Fruit fly (Drosophila melanogaster): Measurements from ENCODE around the gene sstn.

The sstn gene

dm6 chr3L:15141118-15142003 is 46.8 kb upstream of the sstn start (continued):
- TF ChIP-seq CG8281 (tag; optimal IDR thresholded peaks at IDR 0.05) (no peak), amos (GFP tag; IDR thresholded peaks at IDR 0.05; ENCODE audit: partially characterized antibody) (peak; percentile 4; the same call in 1 of the 2 replicates), CG2202 (tag; optimal IDR thresholded peaks at IDR 0.05) (no peak), lbe (GFP tag; optimal IDR thresholded peaks at IDR 0.05) (no peak), danr (GFP tag; IDR thresholded peaks at IDR 0.05) (no peak), btn (GFP tag; optimal IDR thresholded peaks at IDR 0.05) (no peak), CG10979 (tag; optimal IDR thresholded peaks at IDR 0.05) (no peak), B-H1 (GFP tag; IDR thresholded peaks at IDR 0.05) (no peak), CG8924 (tag; optimal IDR thresholded peaks at IDR 0.05) (no peak), CG4282 (GFP tag; optimal IDR thresholded peaks at IDR 0.05) (no peak), BtbVII (GFP tag; optimal IDR thresholded peaks at IDR 0.05) (no peak), HLH4C (GFP tag; IDR thresholded peaks at IDR 0.05; ENCODE audit: partially characterized antibody) (no peak), otp (GFP tag; IDR thresholded peaks at IDR 0.05) (no peak), Fer1 (GFP tag; optimal IDR thresholded peaks at IDR 0.05) (no peak), D19A (tag; optimal IDR thresholded peaks at IDR 0.05) (peak; percentile 14), CG43689 (GFP tag; IDR thresholded peaks at IDR 0.05) (no peak), CG12942 (GFP tag; optimal IDR thresholded peaks at IDR 0.05) (no peak), CG9797 (GFP tag; optimal IDR thresholded peaks at IDR 0.05) (no peak), CG17568 (GFP tag; optimal IDR thresholded peaks at IDR 0.05) (no peak), CG7556 (GFP tag; optimal IDR thresholded peaks at IDR 0.05) (no peak), Rfx (GFP tag; IDR thresholded peaks at IDR 0.05) (peak; percentile 73), Hand (GFP tag; optimal IDR thresholded peaks at IDR 0.05) (no peak), chn (GFP tag; optimal IDR thresholded peaks at IDR 0.05) (peak; percentile 8), ERR (GFP tag; optimal IDR thresholded peaks at IDR 0.05) (no peak), CG17829 (tag; optimal IDR thresholded peaks at IDR 0.05) (no peak), Vsx1 (GFP tag; optimal IDR thresholded peaks at IDR 0.05) (peak; percentile 69), yki (optimal IDR thresholded peaks at IDR 0.05) (no peak), sr (GFP tag; IDR thresholded peaks at IDR 0.05) (no peak), ranshi (GFP tag; IDR thresholded peaks at IDR 0.05) (0 out of 2 replicates have a peak, but pooled peaks have one; percentile 21), en (GFP tag; optimal IDR thresholded peaks at IDR 0.05) (no peak), NK7.1 (GFP tag; optimal IDR thresholded peaks at IDR 0.05) (no peak), ems (GFP tag; optimal IDR thresholded peaks at IDR 0.05) (no peak), Nf-YA (GFP tag; IDR thresholded peaks at IDR 0.05) (no peak), CG12071 (GFP tag; optimal IDR thresholded peaks at IDR 0.05) (no peak), CG4730 (GFP tag; IDR thresholded peaks at IDR 0.05) (no peak), grau (tag; optimal IDR thresholded peaks at IDR 0.05) (peak; percentile 38), Drgx (GFP tag; IDR thresholded peaks at IDR 0.05) (peak; percentile 42; the same call in 1 of the 2 replicates), CG1529 (GFP tag; optimal IDR thresholded peaks at IDR 0.05) (no peak), CG8765 (GFP tag; IDR thresholded peaks at IDR 0.05) (0 out of 2 replicates have a peak, but pooled peaks have one; percentile 13), ro (GFP tag; IDR thresholded peaks at IDR 0.05) (no peak), slou (GFP tag; optimal IDR thresholded peaks at IDR 0.05) (no peak), Asciz (GFP tag; optimal IDR thresholded peaks at IDR 0.05) (no peak), CG6683 (GFP tag; optimal IDR thresholded peaks at IDR 0.05) (no peak), Oaz (GFP tag; IDR thresholded peaks at IDR 0.05) (no peak), rib (GFP tag; IDR thresholded peaks at IDR 0.05) (peak; percentile 39; the same call in 1 of the 2 replicates), schlank (tag; optimal IDR thresholded peaks at IDR 0.05) (no peak), Gug (GFP tag; IDR thresholded peaks at IDR 0.05) (peak; percentile 11; the same call in 1 of the 4 replicates), kay (GFP tag; optimal IDR thresholded peaks at IDR 0.05) (peak; percentile 30), insv (GFP tag; optimal IDR thresholded peaks at IDR 0.05) (peak in 1 of 2 experiments; percentile 80), CG6854 (GFP tag; optimal IDR thresholded peaks at IDR 0.05) (no peak)
